Fruit fly (Drosophila melanogaster) whole organism, embryonic: Measurements from ENCODE around the gene CG42764.
A peak's percentile ranks its signal among the peaks of the same experiment; 100 is the strongest.

Experiments used
- BEAF-32 ChIP-seq: fragments of 200-800 bp; sonication (Bioruptor generic); optimal IDR thresholded peaks from 3 replicates; lab custom pipeline; 2017; ENCODE audit warnings: missing biosample characterization, missing genetic modification characterization, mild to moderate bottlenecking, moderate library complexity, missing genetic modification reagents
- CG10462 ChIP-seq: fragments of 200-800 bp; sonication (Bioruptor generic); optimal IDR thresholded peaks from 2 replicates; lab custom pipeline; 2016; ENCODE audit warnings: missing biosample characterization, missing genetic modification characterization
- CG11093 ChIP-seq: fragments of 200-800 bp; sonication (Bioruptor generic); IDR thresholded peaks from 3 replicates; pipeline ENCODE4 v1.3.6; 2022; ENCODE audit warnings: missing biosample characterization, missing genetic modification characterization
- CG12659 ChIP-seq: fragments of 200-800 bp; sonication (Bioruptor generic); optimal IDR thresholded peaks from 3 replicates; lab custom pipeline; 2017; ENCODE audit warnings: mild to moderate bottlenecking, missing biosample characterization, missing genetic modification reagents, missing genetic modification characterization
- CG13287 ChIP-seq: fragments of 200-800 bp; sonication (Bioruptor generic); IDR thresholded peaks from 2 replicates; pipeline ENCODE4 v1.3.6; 2022; ENCODE audit warnings: missing biosample characterization, missing genetic modification characterization; ENCODE audit not compliant: partially characterized antibody
- CG17829 ChIP-seq: fragments of 200-800 bp; optimal IDR thresholded peaks from 2 replicates; lab custom pipeline; 2019; ENCODE audit warnings: missing biosample characterization, mild to moderate bottlenecking, missing genetic modification characterization, moderate library complexity
- CG18764 ChIP-seq: fragments of 200-800 bp; sonication (Bioruptor generic); optimal IDR thresholded peaks from 3 replicates; lab custom pipeline; 2016; ENCODE audit warnings: missing biosample characterization, missing genetic modification characterization
- CG3995 ChIP-seq: fragments of 200-800 bp; sonication (Bioruptor generic); optimal IDR thresholded peaks from 3 replicates; lab custom pipeline; 2016; ENCODE audit warnings: missing biosample characterization, missing genetic modification characterization
- CG4707 ChIP-seq: fragments of 200-800 bp; sonication (Bioruptor generic); optimal IDR thresholded peaks from 2 replicates; lab custom pipeline; 2018; ENCODE audit warnings: missing biosample characterization, mild to moderate bottlenecking, missing genetic modification characterization, moderate library complexity
- CG4820 ChIP-seq: fragments of 200-800 bp; sonication (Bioruptor generic); optimal IDR thresholded peaks from 3 replicates; lab custom pipeline; 2016; ENCODE audit warnings: missing biosample characterization, missing genetic modification characterization
- CG5180 ChIP-seq: fragments of 200-800 bp; sonication (Bioruptor generic); optimal IDR thresholded peaks from 3 replicates; lab custom pipeline; 2017; ENCODE audit warnings: missing biosample characterization, missing genetic modification characterization, mild to moderate bottlenecking, moderate library complexity, missing genetic modification reagents
- CG6654 ChIP-seq: fragments of 200-800 bp; sonication (Bioruptor generic); optimal IDR thresholded peaks from 2 replicates; lab custom pipeline; 2017; ENCODE audit warnings: missing biosample characterization, mild to moderate bottlenecking, missing genetic modification characterization
- CG9797 ChIP-seq: fragments of 200-800 bp; sonication (Bioruptor generic); optimal IDR thresholded peaks from 3 replicates; lab custom pipeline; 2018; ENCODE audit warnings: missing biosample characterization, mild to moderate bottlenecking, missing genetic modification characterization
- Dll ChIP-seq: fragments of 200-800 bp; sonication (Bioruptor generic); IDR thresholded peaks from 4 replicates; pipeline ENCODE4 v1.3.6; 2022; ENCODE audit warnings: missing biosample characterization, missing genetic modification characterization; ENCODE audit not compliant: partially characterized antibody
- E2f2 ChIP-seq: fragments of 200-800 bp; sonication (Bioruptor generic); IDR thresholded peaks from 2 replicates; pipeline ENCODE4 v1.3.6; 2022; ENCODE audit warnings: missing biosample characterization, missing genetic modification characterization
- MBD-R2 ChIP-seq: fragments of 200-800 bp; sonication (Bioruptor generic); IDR thresholded peaks from 2 replicates; pipeline ENCODE4 v1.3.6; 2022; ENCODE audit warnings: missing biosample characterization, missing genetic modification characterization
- Med ChIP-seq: fragments of 200-800 bp; sonication (Bioruptor generic); peaks from one replicate; lab custom pipeline; 2016; ENCODE audit warnings: missing biosample characterization, missing genetic modification characterization, mild to moderate bottlenecking, inconsistent platforms, moderate library complexity
- Ravus ChIP-seq: fragments of 200-800 bp; sonication (Bioruptor generic); IDR thresholded peaks from 2 replicates; pipeline ENCODE4 v1.3.6; 2022; ENCODE audit warnings: missing biosample characterization, missing genetic modification characterization
- YL-1 ChIP-seq: fragments of 200-800 bp; sonication (Bioruptor generic); optimal IDR thresholded peaks from 3 replicates; lab custom pipeline; 2017; ENCODE audit warnings: missing biosample characterization, mild to moderate bottlenecking, missing genetic modification characterization
- cas ChIP-seq: fragments of 200-800 bp; sonication (Bioruptor generic); IDR thresholded peaks from 2 replicates; pipeline ENCODE4 v1.3.6; 2022; ENCODE audit warnings: missing biosample characterization, missing genetic modification characterization
- disco-r ChIP-seq: fragments of 200-800 bp; sonication (Bioruptor generic); optimal IDR thresholded peaks from 2 replicates; lab custom pipeline; 2016; ENCODE audit warnings: missing biosample characterization, missing genetic modification characterization
- ewg ChIP-seq: fragments of 200-800 bp; sonication (Bioruptor generic); optimal IDR thresholded peaks from 3 replicates; lab custom pipeline; 2017; ENCODE audit warnings: mild to moderate bottlenecking, missing biosample characterization, missing genetic modification reagents, missing genetic modification characterization
- hbn ChIP-seq: fragments of 200-800 bp; sonication (Bioruptor generic); IDR thresholded peaks from 2 replicates; pipeline ENCODE4 v1.3.6; 2022; ENCODE audit warnings: missing biosample characterization, missing genetic modification characterization; ENCODE audit not compliant: partially characterized antibody
- mam ChIP-seq: fragments of 200-800 bp; sonication (Bioruptor generic); optimal IDR thresholded peaks from 3 replicates; lab custom pipeline; 2016; ENCODE audit warnings: missing biosample characterization, missing genetic modification characterization
- onecut ChIP-seq: fragments of 200-800 bp; sonication (Bioruptor generic); IDR thresholded peaks from 2 replicates; pipeline ENCODE4 v1.3.6; 2022; ENCODE audit warnings: missing biosample characterization, missing genetic modification characterization
- pita ChIP-seq: fragments of 200-800 bp; sonication (Bioruptor generic); optimal IDR thresholded peaks from 2 replicates; lab custom pipeline; 2017; ENCODE audit warnings: missing biosample characterization, mild to moderate bottlenecking, missing genetic modification characterization
- scrt ChIP-seq: fragments of 200-800 bp; sonication (Bioruptor generic); optimal IDR thresholded peaks from 2 replicates; lab custom pipeline; 2018; ENCODE audit warnings: missing biosample characterization, mild to moderate bottlenecking, missing genetic modification characterization, moderate library complexity
- sna ChIP-seq: fragments of 200-800 bp; sonication (Bioruptor generic); IDR thresholded peaks from 2 replicates; pipeline ENCODE4 v1.3.6; 2022; ENCODE audit warnings: missing biosample characterization, missing genetic modification characterization; ENCODE audit not compliant: partially characterized antibody
- sug ChIP-seq: fragments of 200-800 bp; optimal IDR thresholded peaks from 2 replicates; lab custom pipeline; 2019; ENCODE audit warnings: missing biosample characterization, mild to moderate bottlenecking, missing genetic modification characterization, moderate library complexity
- ttk ChIP-seq: fragments of 200-800 bp; sonication (Bioruptor generic); IDR thresholded peaks from 2 replicates; pipeline ENCODE4 v2.1.2; 2022; ENCODE audit warnings: missing biosample characterization, missing genetic modification characterization
- wdn ChIP-seq: fragments of 200-800 bp; sonication (Bioruptor generic); IDR thresholded peaks from 2 replicates; pipeline ENCODE4 v1.3.6; 2022; ENCODE audit warnings: missing biosample characterization, missing genetic modification characterization

CG42764 gene

DNA sequence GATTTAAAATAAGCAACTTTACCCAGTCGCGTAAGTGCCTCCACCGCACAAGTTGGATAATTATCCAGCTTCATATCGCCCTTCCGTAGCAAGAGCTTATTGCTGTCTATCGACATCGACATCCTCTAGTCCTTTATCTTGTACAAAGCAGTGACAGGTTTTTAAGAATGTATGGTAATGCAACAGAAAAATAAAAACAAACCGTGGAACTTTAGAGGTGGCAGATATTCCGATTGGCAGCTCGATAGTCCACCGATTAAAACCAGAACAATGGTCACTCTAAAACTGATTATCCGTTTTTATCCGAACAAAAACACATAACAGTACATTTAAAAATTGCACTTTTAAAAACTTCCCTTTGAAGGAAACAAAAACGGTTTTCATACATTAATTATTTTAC is 38.4 kb downstream of the CG42764 start, which contains the start of gene CG5274 (continued):
- peak; percentile 40 for TF ChIP-seq CG10462 (GFP tag; lab: Kevin White, UChicago)
- no peak for TF ChIP-seq CG6654 (GFP tag; lab: Kevin White, UChicago)
- peak; percentile 66 for TF ChIP-seq MBD-R2
- TF ChIP-seq Med (GFP tag; lab: Kevin White, UChicago): peak; percentile 13
- TF ChIP-seq cas (GFP tag; lab: Robert Waterston, UW): no peak
- TF ChIP-seq hbn (GFP tag; lab: Robert Waterston, UW): peak; percentile 27; the same call in 1 of the 2 replicates
- peak; percentile 17 for TF ChIP-seq CG12659 (GFP tag; lab: Kevin White, UChicago)
- TF ChIP-seq CG4820 (GFP tag; lab: Kevin White, UChicago): no peak
- TF ChIP-seq YL-1 (GFP tag; lab: Kevin White, UChicago): peak; percentile 40
- TF ChIP-seq mam: no peak
- TF ChIP-seq BEAF-32 (GFP tag; lab: Kevin White, UChicago): peak; percentile 49
- no peak for TF ChIP-seq CG11093 (GFP tag; lab: Robert Waterston, UW)
- TF ChIP-seq sna (GFP tag; lab: Robert Waterston, UW): 0 out of 2 replicates have a peak, but pooled peaks have one; percentile 26
- TF ChIP-seq CG9797: peak; percentile 47
- peak; percentile 57 for TF ChIP-seq E2f2 (GFP tag; lab: Robert Waterston, UW)
- TF ChIP-seq Ravus (GFP tag; lab: Robert Waterston, UW): no peak
- TF ChIP-seq CG13287: peak; percentile 60; the same call in 1 of the 2 replicates

- TF ChIP-seq CG5180 (GFP tag; lab: Kevin White, UChicago) (no peak), ttk (no peak), disco-r (GFP tag; lab: Kevin White, UChicago) (no peak), MBD-R2 (peak; percentile 50; the same call in 1 of the 2 replicates), wdn (GFP tag; lab: Robert Waterston, UW) (no peak), E2f2 (GFP tag; lab: Robert Waterston, UW) (no peak), Dll (GFP tag; lab: Robert Waterston, UW) (no peak), onecut (peak; percentile 95), CG4707 (no peak), CG18764 (GFP tag; lab: Kevin White, UChicago) (no peak), CG3995 (no peak), ewg (GFP tag; lab: Kevin White, UChicago) (peak; percentile 90), scrt (no peak), CG17829 (no peak), pita (GFP tag; lab: Kevin White, UChicago) (no peak), sug (no peak)
These were observed 40.0 kb downstream of the CG42764 start, which contains the start of gene CG5282 for dm6 chr3L:20425888-20426287. Gene CG5282 (minus strand): TSS chr3L:20426071.
